Worm (Caenorhabditis elegans): ENCODE measurements around the gene cln-3.3.
"Not testable (repeated sequence)": the region's sequence is repeated elsewhere in the genome, so short reads cannot be mapped to it uniquely, and the experiment has no call there.

DNA sequence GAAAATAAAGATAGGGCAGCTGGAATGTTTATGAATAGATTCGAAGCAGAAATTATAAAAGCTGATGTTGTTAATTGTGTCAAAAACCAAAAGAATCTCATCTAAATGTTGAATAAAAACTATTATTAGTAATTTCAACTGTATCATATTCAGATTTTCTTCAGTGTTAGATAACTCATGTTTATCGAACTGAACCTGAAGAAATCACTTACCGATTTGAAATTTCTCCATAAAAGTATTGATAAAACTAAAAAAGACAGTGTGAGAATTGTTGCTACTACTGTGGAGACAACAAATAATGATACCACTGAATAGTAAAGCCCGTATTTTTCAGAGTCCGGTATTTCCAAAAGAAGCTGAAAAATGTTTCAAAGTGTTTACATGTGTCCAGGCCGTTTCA lies 39.3 kb downstream of the cln-3.3 start, which contains the start of gene ZC196.8:
- TF ChIP-seq dao-5, him-1, W03F9.2 (tag; optimal IDR thresholded peaks at IDR 0.05): not testable (repeated sequence)

Data from whole organism, L4/young adult.